Worm (Caenorhabditis elegans) whole organism, midembryonic: ENCODE measurements around the gene T13A10.1.

Source experiments
- T22C8.4 ChIP-seq: fragments of 200-800 bp; sonication (Bioruptor generic); IDR thresholded peaks from 2 replicates; pipeline ENCODE4 v1.3.6; 2022; ENCODE audit warnings: missing genetic modification characterization, missing compliant biosample characterization
- cog-1 ChIP-seq: sonication (generic microtip); optimal IDR thresholded peaks from 2 replicates; lab custom pipeline; 2016; ENCODE audit warnings: missing genetic modification characterization, missing compliant biosample characterization
- flt-1 ChIP-seq: fragments of 200-800 bp; sonication (Bioruptor generic); IDR thresholded peaks from 2 replicates; pipeline ENCODE4 v1.3.6; 2022; ENCODE audit warnings: missing genetic modification characterization, missing compliant biosample characterization
- klf-2 ChIP-seq: fragments of 200-800 bp; sonication (Bioruptor generic); conservative IDR thresholded peaks from 2 replicates; pipeline ENCODE4 v1.3.6; 2022; ENCODE audit warnings: missing genetic modification reagents, missing genetic modification characterization, missing compliant biosample characterization
- med-1 ChIP-seq: sonication (generic microtip); optimal IDR thresholded peaks from 2 replicates; lab custom pipeline; 2017; ENCODE audit warnings: missing genetic modification characterization, mild to moderate bottlenecking, missing compliant biosample characterization, antibody characterized with exemption, missing genetic modification reagents; ENCODE audit not compliant: insufficient read depth
- ref-1 ChIP-seq: fragments of 200-800 bp; sonication (Bioruptor generic); conservative IDR thresholded peaks from 2 replicates; pipeline ENCODE4 v1.3.6; 2022; ENCODE audit warnings: missing genetic modification reagents, missing genetic modification characterization, missing compliant biosample characterization
- tab-1 ChIP-seq: fragments of 200-800 bp; sonication (Bioruptor generic); IDR thresholded peaks from 2 replicates; pipeline ENCODE4 v1.3.6; 2022; ENCODE audit warnings: missing genetic modification characterization, missing compliant biosample characterization
- ztf-23 ChIP-seq: fragments of 200-800 bp; sonication (Bioruptor generic); IDR thresholded peaks from 2 replicates; pipeline ENCODE4 v1.3.6; 2022; ENCODE audit warnings: missing genetic modification reagents, missing genetic modification characterization, missing compliant biosample characterization
- ztf-29 ChIP-seq: fragments of 200-800 bp; sonication (Bioruptor generic); IDR thresholded peaks from 2 replicates; pipeline ENCODE4 v1.3.6; 2022; ENCODE audit warnings: missing genetic modification reagents, missing genetic modification characterization, missing compliant biosample characterization

T13A10.1 gene

DNA sequence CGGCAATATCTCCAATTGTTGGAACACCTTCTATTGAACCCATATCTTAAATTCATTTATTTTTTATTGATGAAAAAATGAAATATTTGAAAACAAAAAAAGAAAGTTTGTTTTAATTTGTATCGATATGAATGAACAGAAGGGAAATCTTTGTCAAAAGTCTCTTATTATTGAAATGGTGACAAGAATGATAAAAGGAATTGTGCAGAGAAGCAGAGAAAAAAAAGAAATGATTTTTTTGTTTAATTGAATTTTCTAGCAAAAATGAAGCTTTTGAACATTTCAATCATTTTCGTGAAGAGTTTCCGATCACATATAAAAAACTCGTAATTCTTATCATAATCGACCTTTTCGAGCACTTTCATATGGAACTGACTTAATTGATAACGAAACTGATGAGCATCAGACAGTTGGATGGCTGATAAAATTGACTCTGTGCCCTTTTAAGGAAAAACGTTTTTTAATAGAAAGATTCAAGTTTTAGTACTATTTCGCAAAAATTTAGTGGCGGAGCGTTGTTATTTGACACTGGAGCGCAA is at the start of gene T13A10.1, which contains the start of gene aat-4:
T13A10.1 (plus strand) TSS at position 411 of the 539 bp plus-strand sequence.
aat-4 (minus strand) TSS at position 51 of the 539 bp plus-strand sequence.
- no peak for TF ChIP-seq ztf-23 (GFP tag; lab: Robert Waterston, UW)
- no peak for TF ChIP-seq ztf-29 (GFP tag; lab: Robert Waterston, UW)
- no peak for TF ChIP-seq klf-2
- TF ChIP-seq tab-1 (GFP tag; lab: Robert Waterston, UW), result no peak
- TF ChIP-seq cog-1, result no peak
- TF ChIP-seq flt-1 (GFP tag; lab: Robert Waterston, UW), result no peak
- TF ChIP-seq T22C8.4 (GFP tag; lab: Robert Waterston, UW), result no peak
- no peak for TF ChIP-seq ref-1 (GFP tag; lab: Robert Waterston, UW)
- no peak for TF ChIP-seq med-1 (GFP tag; lab: Kevin White, UChicago)

DNA sequence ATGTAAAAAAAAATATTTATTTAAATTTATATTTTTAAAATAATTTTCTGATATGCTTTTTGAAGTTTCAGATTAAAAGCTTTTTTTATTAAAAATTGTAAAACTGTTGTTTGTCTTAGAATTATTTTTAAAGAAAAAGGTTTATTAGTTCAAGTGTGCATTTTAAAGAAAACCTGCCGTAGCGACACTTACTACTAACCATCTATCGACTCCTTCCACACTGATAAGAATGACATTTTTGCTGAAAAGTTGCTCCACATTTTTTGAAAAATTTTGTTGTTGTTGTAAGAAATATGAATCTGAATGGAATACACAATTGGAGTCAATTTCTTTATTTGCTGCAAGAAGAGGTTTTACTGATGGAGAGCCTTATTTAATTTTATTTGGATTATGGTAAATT is 47.9 kb upstream of the T13A10.1 start, which contains the start of gene C49A9.1:
C49A9.1 (plus strand) TSS at position 217 of the 400 bp plus-strand sequence.
- TF ChIP-seq tab-1 (GFP tag; lab: Robert Waterston, UW), result no peak
- no peak for TF ChIP-seq med-1 (GFP tag; lab: Kevin White, UChicago)
- TF ChIP-seq ztf-29 (GFP tag; lab: Robert Waterston, UW), result no peak
- no peak for TF ChIP-seq ref-1 (GFP tag; lab: Robert Waterston, UW)
- no peak for TF ChIP-seq flt-1 (GFP tag; lab: Robert Waterston, UW)
- no peak for TF ChIP-seq T22C8.4 (GFP tag; lab: Robert Waterston, UW)

DNA sequence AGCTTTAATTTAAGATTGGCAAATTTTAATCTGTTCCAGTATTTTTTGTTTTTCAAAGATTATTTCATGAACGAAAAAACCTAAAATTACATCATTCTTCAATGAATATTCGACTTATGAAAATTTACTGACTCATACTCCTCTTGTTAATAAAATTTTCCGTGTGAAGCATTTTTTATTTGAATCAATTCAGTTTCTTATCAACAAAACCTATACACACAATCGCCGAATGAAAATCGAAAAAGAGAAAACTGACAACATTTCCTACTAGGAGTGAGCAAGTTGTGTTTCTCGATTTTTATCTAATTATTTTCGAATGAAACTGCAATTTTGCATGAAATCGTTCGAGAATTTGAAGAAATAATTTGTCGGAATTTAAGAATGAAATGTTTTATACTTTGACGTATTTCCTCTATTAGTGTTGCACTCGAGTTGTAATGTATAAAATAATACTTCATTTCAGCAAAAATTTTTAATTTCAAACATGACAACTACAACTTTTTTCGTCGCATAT is 45.3 kb upstream of the T13A10.1 start, which contains the start of gene F58F9.4:
F58F9.4 (plus strand) TSS at position 464 of the 514 bp plus-strand sequence.
- no peak for TF ChIP-seq ztf-23 (GFP tag; lab: Robert Waterston, UW)
- TF ChIP-seq klf-2, result no peak
- no peak for TF ChIP-seq ztf-29 (GFP tag; lab: Robert Waterston, UW)
- no peak for TF ChIP-seq med-1 (GFP tag; lab: Kevin White, UChicago)
- TF ChIP-seq tab-1 (GFP tag; lab: Robert Waterston, UW), result no peak
- TF ChIP-seq T22C8.4 (GFP tag; lab: Robert Waterston, UW), result no peak
- TF ChIP-seq flt-1 (GFP tag; lab: Robert Waterston, UW), result no peak
- TF ChIP-seq cog-1, result no peak
- no peak for TF ChIP-seq ref-1 (GFP tag; lab: Robert Waterston, UW)

DNA sequence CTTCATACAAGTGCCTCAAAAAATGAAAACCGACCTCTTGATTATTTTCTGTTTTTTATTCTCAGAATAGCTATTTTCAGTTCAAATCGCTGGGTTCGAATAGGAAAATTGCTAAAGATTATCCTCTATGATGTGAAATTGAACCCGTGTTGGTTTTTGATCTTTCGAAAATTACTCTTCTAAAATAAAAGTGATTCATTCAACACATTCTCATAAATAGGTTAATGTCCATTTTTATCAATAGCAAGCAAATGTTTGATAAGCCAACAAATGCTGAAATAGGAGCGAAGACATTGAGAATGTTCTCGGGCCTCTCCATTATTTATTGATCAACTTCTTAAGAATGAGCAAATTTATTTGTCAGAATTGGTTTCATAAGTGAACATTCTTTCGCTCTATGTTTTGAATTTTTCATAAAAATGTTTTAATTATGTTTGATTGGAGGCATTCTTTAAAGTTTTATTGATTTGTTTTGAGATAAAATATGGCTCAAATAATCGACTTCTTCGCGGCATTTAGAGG is 43.1 kb upstream of the T13A10.1 start, which contains the start of gene F58F9.3:
F58F9.3 (plus strand) TSS at position 472 of the 522 bp plus-strand sequence.
- TF ChIP-seq ztf-29 (GFP tag; lab: Robert Waterston, UW) (no peak), flt-1 (GFP tag; lab: Robert Waterston, UW) (no peak), cog-1 (no peak), T22C8.4 (GFP tag; lab: Robert Waterston, UW) (no peak), tab-1 (GFP tag; lab: Robert Waterston, UW) (no peak), med-1 (GFP tag; lab: Kevin White, UChicago) (no peak), klf-2 (no peak), ztf-23 (GFP tag; lab: Robert Waterston, UW) (no peak), ref-1 (GFP tag; lab: Robert Waterston, UW) (no peak)

DNA sequence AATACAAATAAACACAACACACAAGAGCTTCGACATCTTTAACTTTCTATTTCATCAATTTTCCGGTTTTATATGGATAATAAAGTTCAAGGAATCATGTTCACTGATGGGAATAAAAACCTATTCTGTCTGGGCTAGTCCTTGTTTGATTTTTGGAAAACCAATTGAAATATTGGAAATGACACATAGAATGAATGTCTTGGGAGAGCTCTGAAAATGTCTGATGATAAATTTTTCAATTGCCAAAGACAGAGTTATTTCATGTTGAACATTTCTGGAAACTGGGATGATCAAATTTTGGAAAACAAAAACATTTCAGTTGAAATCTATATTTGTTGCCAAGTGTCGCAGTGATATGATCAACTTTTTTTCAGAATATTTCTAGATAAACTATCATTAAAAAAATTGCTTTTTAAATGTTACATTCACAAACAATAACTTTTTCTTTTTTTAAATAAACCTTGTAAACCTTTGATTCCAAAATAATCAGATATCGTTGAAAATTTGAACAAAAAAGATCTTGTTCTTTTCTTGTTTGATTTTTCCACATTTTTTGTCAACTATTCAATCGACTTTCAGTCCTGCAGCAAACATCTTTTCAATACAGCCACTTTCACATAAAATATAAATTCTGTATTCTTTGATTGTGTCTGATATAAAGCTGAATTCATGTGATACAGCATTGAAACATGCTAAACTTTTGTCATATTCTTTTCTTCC is 38.2 kb upstream of the T13A10.1 start, which contains the start of the genes F58F9.6 and F58F9.8:
F58F9.6 (minus strand) TSS at position 101 of the 720 bp plus-strand sequence.
F58F9.8 (plus strand) TSS at position 670 of the 720 bp plus-strand sequence.
- TF ChIP-seq flt-1 (GFP tag; lab: Robert Waterston, UW) (no peak), klf-2 (no peak), ztf-23 (GFP tag; lab: Robert Waterston, UW) (no peak), tab-1 (GFP tag; lab: Robert Waterston, UW) (no peak), cog-1 (no peak), med-1 (GFP tag; lab: Kevin White, UChicago) (no peak), ref-1 (GFP tag; lab: Robert Waterston, UW) (no peak), ztf-29 (GFP tag; lab: Robert Waterston, UW) (no peak)

DNA sequence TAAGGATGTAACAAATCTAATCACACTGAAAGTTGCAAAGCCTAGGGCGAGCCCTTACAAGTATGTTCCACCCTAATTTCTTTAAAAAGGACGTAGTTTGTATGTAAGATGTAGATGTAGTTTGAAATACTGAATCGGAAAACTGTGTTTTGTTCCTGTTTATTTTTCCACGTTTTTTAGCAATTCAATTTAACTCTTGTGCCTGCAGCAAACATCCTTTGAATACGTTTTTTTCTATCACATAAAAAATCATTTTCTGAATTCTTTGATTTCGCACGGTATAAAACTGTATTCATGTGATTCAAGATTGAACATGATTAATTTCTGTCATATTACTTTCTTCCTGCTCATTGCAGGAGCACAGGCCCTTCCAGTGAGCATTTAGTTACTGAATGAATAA is 35.9 kb upstream of the T13A10.1 start, which contains the start of gene F58F9.9:
F58F9.9 (plus strand) TSS at position 301 of the 400 bp plus-strand sequence.
- TF ChIP-seq cog-1 (no peak), ztf-29 (GFP tag; lab: Robert Waterston, UW) (no peak), klf-2 (no peak), T22C8.4 (GFP tag; lab: Robert Waterston, UW) (no peak), ref-1 (GFP tag; lab: Robert Waterston, UW) (no peak), ztf-23 (GFP tag; lab: Robert Waterston, UW) (no peak), flt-1 (GFP tag; lab: Robert Waterston, UW) (no peak), med-1 (GFP tag; lab: Kevin White, UChicago) (no peak), tab-1 (GFP tag; lab: Robert Waterston, UW) (no peak)

DNA sequence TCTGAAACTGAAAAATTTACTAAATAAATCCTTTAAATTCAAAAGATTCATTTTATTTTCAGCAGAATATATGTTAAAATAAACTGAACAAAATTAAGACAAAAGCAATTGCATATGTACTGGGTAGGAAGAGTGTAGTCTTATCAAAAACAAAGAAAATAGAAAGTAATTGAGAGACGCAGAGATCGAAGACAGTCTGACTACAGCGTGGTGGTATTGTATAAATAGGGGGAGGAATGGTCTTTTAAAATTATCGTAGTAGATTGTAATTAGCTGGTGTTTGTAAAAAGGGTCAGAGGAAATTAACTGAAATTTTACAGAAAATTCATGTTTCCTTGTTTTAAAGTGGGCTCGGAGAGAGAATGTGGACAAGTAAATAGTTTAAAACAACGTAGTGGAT is 27.4 kb upstream of the T13A10.1 start, which contains the start of gene acox-3:
acox-3 (minus strand) TSS at position 7 of the 400 bp plus-strand sequence.
- TF ChIP-seq klf-2, result no peak
- TF ChIP-seq T22C8.4 (GFP tag; lab: Robert Waterston, UW), result no peak
- no peak for TF ChIP-seq ztf-29 (GFP tag; lab: Robert Waterston, UW)
- no peak for TF ChIP-seq ztf-23 (GFP tag; lab: Robert Waterston, UW)
- no peak for TF ChIP-seq cog-1
- TF ChIP-seq med-1 (GFP tag; lab: Kevin White, UChicago), result no peak
- no peak for TF ChIP-seq flt-1 (GFP tag; lab: Robert Waterston, UW)
- TF ChIP-seq ref-1 (GFP tag; lab: Robert Waterston, UW), result no peak
- no peak for TF ChIP-seq tab-1 (GFP tag; lab: Robert Waterston, UW)

DNA sequence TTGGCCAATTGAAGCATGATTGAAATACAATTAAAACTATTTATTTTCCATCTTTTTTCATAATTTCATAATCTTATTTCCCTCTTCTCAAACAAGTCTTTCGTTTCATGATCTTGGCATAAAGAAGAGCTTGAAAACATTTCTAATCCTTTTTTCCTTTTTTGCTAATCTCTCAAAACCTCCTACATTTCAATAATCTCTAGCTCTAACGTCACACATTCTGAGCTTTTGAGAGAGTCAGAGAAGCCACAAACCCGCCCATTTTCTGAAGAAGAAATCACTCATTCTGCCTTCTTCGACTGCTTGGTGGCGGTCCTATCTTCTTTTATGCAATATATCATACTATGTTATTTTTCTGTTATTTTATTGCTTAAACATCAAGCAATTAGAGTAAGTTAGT is 26.3 kb upstream of the T13A10.1 start, which contains the start of gene F58F9.1:
F58F9.1 (plus strand) TSS at position 251 of the 400 bp plus-strand sequence.
- no peak for TF ChIP-seq klf-2
- no peak for TF ChIP-seq ref-1 (GFP tag; lab: Robert Waterston, UW)
- TF ChIP-seq ztf-23 (GFP tag; lab: Robert Waterston, UW), result no peak
- TF ChIP-seq med-1 (GFP tag; lab: Kevin White, UChicago), result no peak
- TF ChIP-seq cog-1, result no peak
- no peak for TF ChIP-seq flt-1 (GFP tag; lab: Robert Waterston, UW)
- TF ChIP-seq tab-1 (GFP tag; lab: Robert Waterston, UW), result no peak
- no peak for TF ChIP-seq T22C8.4 (GFP tag; lab: Robert Waterston, UW)
- TF ChIP-seq ztf-29 (GFP tag; lab: Robert Waterston, UW), result no peak
